Fruit fly (Drosophila melanogaster) whole organism, embryonic: ENCODE results near the gene Muc30E.
A peak's percentile ranks its signal among the peaks of the same experiment; 100 is the strongest.

ENCODE experiments used
- Adf1 ChIP-seq: fragments of 200-800 bp; sonication (Bioruptor generic); IDR thresholded peaks from 2 replicates; pipeline ENCODE4 v1.3.6; 2022; ENCODE audit warnings: missing biosample characterization, missing genetic modification characterization
- Aef1 ChIP-seq: fragments of 200-800 bp; sonication (Bioruptor generic); IDR thresholded peaks from 3 replicates; pipeline ENCODE4 v1.3.6; 2022; ENCODE audit warnings: missing biosample characterization, missing genetic modification characterization
- Atf6 ChIP-seq: fragments of 200-800 bp; sonication (Bioruptor generic); IDR thresholded peaks from 2 replicates; pipeline ENCODE4 v1.3.6; 2022; ENCODE audit warnings: missing biosample characterization, missing genetic modification characterization
- CG1233 ChIP-seq: fragments of 200-800 bp; sonication (Bioruptor generic); optimal IDR thresholded peaks from 4 replicates; lab custom pipeline; 2018; ENCODE audit warnings: missing biosample characterization, mild to moderate bottlenecking, missing genetic modification characterization
- CG13123 ChIP-seq: fragments of 200-800 bp; sonication (Bioruptor generic); optimal IDR thresholded peaks from 2 replicates; lab custom pipeline; 2016; ENCODE audit warnings: missing biosample characterization, missing genetic modification characterization
- CG16779 ChIP-seq: fragments of 200-800 bp; sonication (Bioruptor generic); IDR thresholded peaks from 2 replicates; pipeline ENCODE4 v1.3.6; 2022; ENCODE audit warnings: missing biosample characterization, missing genetic modification characterization
- CG17385 ChIP-seq: fragments of 200-800 bp; sonication (Bioruptor generic); optimal IDR thresholded peaks from 3 replicates; lab custom pipeline; 2018; ENCODE audit warnings: missing biosample characterization, mild to moderate bottlenecking, missing genetic modification characterization
- CG2678 ChIP-seq: fragments of 200-800 bp; sonication (Bioruptor generic); optimal IDR thresholded peaks from 3 replicates; lab custom pipeline; 2019; ENCODE audit warnings: missing biosample characterization, mild to moderate bottlenecking, missing genetic modification characterization, moderate library complexity
- CG31365 ChIP-seq: fragments of 200-800 bp; sonication (Bioruptor generic); optimal IDR thresholded peaks from 2 replicates; lab custom pipeline; 2018; ENCODE audit warnings: missing biosample characterization, mild to moderate bottlenecking, missing genetic modification characterization
- CG32767 ChIP-seq: fragments of 200-800 bp; sonication (Bioruptor generic); IDR thresholded peaks from 2 replicates; pipeline ENCODE4 v1.3.6; 2022; ENCODE audit warnings: missing biosample characterization, missing genetic modification characterization
- CG5245 ChIP-seq: fragments of 200-800 bp; sonication (Bioruptor generic); optimal IDR thresholded peaks from 3 replicates; lab custom pipeline; 2016; ENCODE audit warnings: missing biosample characterization, missing genetic modification characterization
- CG6689 ChIP-seq: fragments of 200-800 bp; sonication (Bioruptor generic); IDR thresholded peaks from 2 replicates; pipeline ENCODE4 v1.3.6; 2022; ENCODE audit warnings: missing biosample characterization, missing genetic modification characterization
- CG6791 ChIP-seq: fragments of 200-800 bp; sonication (Bioruptor generic); IDR thresholded peaks from 3 replicates; pipeline ENCODE4 v1.3.6; 2022; ENCODE audit warnings: missing biosample characterization, missing genetic modification characterization; ENCODE audit not compliant: partially characterized antibody
- CG7271 ChIP-seq: fragments of 200-800 bp; sonication (Bioruptor generic); optimal IDR thresholded peaks from 2 replicates; lab custom pipeline; 2018; ENCODE audit warnings: missing biosample characterization, mild to moderate bottlenecking, missing genetic modification characterization, moderate library complexity
- CG8924 ChIP-seq: fragments of 200-800 bp; optimal IDR thresholded peaks from 3 replicates; lab custom pipeline; 2019; ENCODE audit warnings: missing biosample characterization, mild to moderate bottlenecking, missing genetic modification characterization, moderate library complexity
- CG9817 ChIP-seq: fragments of 200-800 bp; sonication (Bioruptor generic); optimal IDR thresholded peaks from 2 replicates; lab custom pipeline; 2018; ENCODE audit warnings: missing biosample characterization, mild to moderate bottlenecking, missing genetic modification characterization, moderate library complexity
- CG9876 ChIP-seq: fragments of 200-800 bp; sonication (Bioruptor generic); optimal IDR thresholded peaks from 2 replicates; lab custom pipeline; 2016; ENCODE audit warnings: missing biosample characterization, missing genetic modification characterization
- CoRest ChIP-seq: fragments of 200-800 bp; sonication (Bioruptor generic); optimal IDR thresholded peaks from 3 replicates; lab custom pipeline; 2018; ENCODE audit warnings: missing biosample characterization, mild to moderate bottlenecking, missing genetic modification characterization, moderate library complexity
- D ChIP-seq, 2 experiments: fragments of 200-800 bp in 1 of 2; fragments of >200 bp in 1 of 2; sonication (Bioruptor generic) in 1 of 2; optimal IDR thresholded peaks; 2 replicates in 1 of 2; 3 replicates in 1 of 2; lab custom pipeline; 2017; ENCODE audit warnings: mild to moderate bottlenecking in 1 of 2, missing biosample characterization in 1 of 2, missing genetic modification characterization in 1 of 2, missing genetic modification reagents in 1 of 2
- Ets65A ChIP-seq: fragments of 200-800 bp; sonication (Bioruptor generic); peaks from one replicate; lab custom pipeline; 2016; ENCODE audit warnings: missing biosample characterization, missing genetic modification characterization
- Ets97D ChIP-seq: fragments of 200-800 bp; sonication (Bioruptor generic); optimal IDR thresholded peaks from 3 replicates; lab custom pipeline; 2016; ENCODE audit warnings: missing biosample characterization, missing genetic modification characterization
- HLH4C ChIP-seq: fragments of 200-800 bp; sonication (Bioruptor generic); IDR thresholded peaks from 3 replicates; pipeline ENCODE4 v1.3.6; 2022; ENCODE audit warnings: missing biosample characterization, missing genetic modification characterization; ENCODE audit not compliant: partially characterized antibody
- Hmr ChIP-seq: fragments of 200-800 bp; sonication (Bioruptor generic); optimal IDR thresholded peaks from 3 replicates; lab custom pipeline; 2017; ENCODE audit warnings: mild to moderate bottlenecking, missing biosample characterization, missing genetic modification reagents, missing genetic modification characterization
- Hr51 ChIP-seq, 2 experiments: fragments of 200-800 bp; sonication (Bioruptor generic); optimal IDR thresholded peaks; 2 replicates in 1 of 2; 3 replicates in 1 of 2; lab custom pipeline; 2016 to 2018; ENCODE audit warnings: missing biosample characterization in 2 of 2, missing genetic modification characterization in 2 of 2, mild to moderate bottlenecking in 1 of 2, moderate library complexity in 1 of 2
- Vsx1 ChIP-seq: fragments of 200-800 bp; sonication (Bioruptor generic); optimal IDR thresholded peaks from 2 replicates; lab custom pipeline; 2017; ENCODE audit warnings: missing biosample characterization, mild to moderate bottlenecking, missing genetic modification characterization, missing genetic modification reagents
- Xrp1 ChIP-seq: fragments of 200-800 bp; sonication (Bioruptor generic); IDR thresholded peaks from 2 replicates; pipeline ENCODE4 v1.3.6; 2022; ENCODE audit warnings: missing biosample characterization, missing genetic modification characterization
- az2 ChIP-seq: fragments of 200-800 bp; sonication (Bioruptor generic); optimal IDR thresholded peaks from 3 replicates; lab custom pipeline; 2016; ENCODE audit warnings: missing biosample characterization, missing genetic modification characterization
- crol ChIP-seq: fragments of 200-800 bp; sonication (Bioruptor generic); IDR thresholded peaks from 2 replicates; pipeline ENCODE4 v1.3.6; 2022; ENCODE audit warnings: missing biosample characterization, missing genetic modification characterization
- emc ChIP-seq: fragments of 200-800 bp; sonication (Bioruptor generic); optimal IDR thresholded peaks from 2 replicates; lab custom pipeline; 2016; ENCODE audit warnings: missing biosample characterization, missing genetic modification characterization
- fd102C ChIP-seq: fragments of 200-800 bp; sonication (Bioruptor generic); optimal IDR thresholded peaks from 2 replicates; lab custom pipeline; 2018; ENCODE audit warnings: missing biosample characterization, mild to moderate bottlenecking, missing genetic modification characterization, moderate library complexity
- gce ChIP-seq: fragments of 200-800 bp; sonication (Bioruptor generic); IDR thresholded peaks from 3 replicates; pipeline ENCODE4 v1.3.6; 2022; ENCODE audit warnings: missing biosample characterization, missing genetic modification characterization
- gem ChIP-seq: fragments of 200-800 bp; sonication (Bioruptor generic); optimal IDR thresholded peaks from 2 replicates; lab custom pipeline; 2019; ENCODE audit warnings: missing biosample characterization, mild to moderate bottlenecking, missing genetic modification characterization, moderate library complexity
- hbn ChIP-seq: fragments of 200-800 bp; sonication (Bioruptor generic); IDR thresholded peaks from 2 replicates; pipeline ENCODE4 v1.3.6; 2022; ENCODE audit warnings: missing biosample characterization, missing genetic modification characterization; ENCODE audit not compliant: partially characterized antibody
- her ChIP-seq: fragments of 200-800 bp; sonication (Bioruptor generic); optimal IDR thresholded peaks from 2 replicates; lab custom pipeline; 2016; ENCODE audit warnings: missing biosample characterization, missing genetic modification characterization
- knrl ChIP-seq: fragments of 200-800 bp; sonication (Bioruptor generic); IDR thresholded peaks from 3 replicates; pipeline ENCODE4 v1.3.6; 2022; ENCODE audit warnings: missing biosample characterization, missing genetic modification characterization; ENCODE audit not compliant: partially characterized antibody
- pan ChIP-seq, 4 experiments: fragments of >200 bp in 3 of 4; fragments of 200-800 bp in 1 of 4; sonication (Bioruptor generic) in 1 of 4; optimal IDR thresholded peaks in 3 of 4; IDR thresholded peaks in 1 of 4; 2 replicates each; pipeline versions ENCODE4 v1.3.6 to Lab custom; 2017 to 2022; ENCODE audit warnings: missing biosample characterization in 2 of 4, missing genetic modification characterization in 2 of 4, mixed read lengths in 1 of 4
- pita ChIP-seq: fragments of 200-800 bp; sonication (Bioruptor generic); optimal IDR thresholded peaks from 2 replicates; lab custom pipeline; 2017; ENCODE audit warnings: missing biosample characterization, mild to moderate bottlenecking, missing genetic modification characterization
- prd ChIP-seq, 3 experiments: fragments of >200 bp in 2 of 3; fragments of 200-800 bp in 1 of 3; sonication (Bioruptor generic) in 1 of 3; optimal IDR thresholded peaks in 2 of 3; IDR thresholded peaks in 1 of 3; 2 replicates in 2 of 3; 3 replicates in 1 of 3; pipeline versions ENCODE4 v1.3.6 to Lab custom; 2017 to 2022; ENCODE audit warnings: missing biosample characterization in 1 of 3, missing genetic modification characterization in 1 of 3
- row ChIP-seq: fragments of 200-800 bp; sonication (Bioruptor generic); IDR thresholded peaks from 3 replicates; pipeline ENCODE4 v1.3.6; 2022; ENCODE audit warnings: missing biosample characterization, missing genetic modification characterization
- sens ChIP-seq: fragments of 200-800 bp; sonication (Bioruptor generic); peaks from one replicate; lab custom pipeline; 2016; ENCODE audit warnings: missing biosample characterization, missing genetic modification characterization
- slbo ChIP-seq: fragments of 200-800 bp; sonication (Bioruptor generic); IDR thresholded peaks from 2 replicates; pipeline ENCODE4 v1.3.6; 2022; ENCODE audit warnings: missing biosample characterization, missing genetic modification characterization
- sna ChIP-seq: fragments of 200-800 bp; sonication (Bioruptor generic); IDR thresholded peaks from 2 replicates; pipeline ENCODE4 v1.3.6; 2022; ENCODE audit warnings: missing biosample characterization, missing genetic modification characterization; ENCODE audit not compliant: partially characterized antibody

The Muc30E gene

dm6 chr2L:9862964-9863363 is 40.0 kb downstream of the Muc30E start (continued):
- TF ChIP-seq prd (optimal IDR thresholded peaks at IDR 0.05; lab: Kevin White, UChicago) (no peak), prd (GFP tag; IDR thresholded peaks at IDR 0.05; lab: Robert Waterston, UW) (peak; percentile 23; the same call in 1 of the 3 replicates), CG5245 (no peak), gem (tag; lab: Kevin White, UChicago) (peak; percentile 33), CG9876 (GFP tag; lab: Kevin White, UChicago) (no peak), Atf6 (GFP tag; lab: Robert Waterston, UW) (no peak), hbn (GFP tag; lab: Robert Waterston, UW) (no peak), sna (no peak), CG13123 (GFP tag; lab: Kevin White, UChicago) (no peak), slbo (GFP tag; lab: Robert Waterston, UW) (peak; percentile 27; the same call in 1 of the 2 replicates), her (GFP tag; lab: Kevin White, UChicago) (no peak), D (optimal IDR thresholded peaks at IDR 0.05; lab: Kevin White, UChicago) (no peak), D (GFP tag; optimal IDR thresholded peaks at IDR 0.05; lab: Kevin White, UChicago) (no peak), CoRest (tag; lab: Kevin White, UChicago) (no peak), row (GFP tag; lab: Robert Waterston, UW) (no peak), Hr51 (GFP tag; optimal IDR thresholded peaks at IDR 0.05; lab: Kevin White, UChicago) (no peak), CG8924 (tag; lab: Kevin White, UChicago) (no peak), CG16779 (GFP tag; lab: Robert Waterston, UW) (no peak), CG6791 (no peak), pan (optimal IDR thresholded peaks at IDR 0.05; lab: Kevin White, UChicago) (no peak), pan (GFP tag; optimal IDR thresholded peaks at IDR 0.05 in 1 of 2, IDR thresholded peaks at IDR 0.05 in 1 of 2) (no peak), Adf1 (GFP tag; lab: Robert Waterston, UW) (no peak), pita (GFP tag; lab: Kevin White, UChicago) (no peak), Ets65A (GFP tag; lab: Kevin White, UChicago) (peak; percentile 78), Aef1 (GFP tag; lab: Robert Waterston, UW) (peak; percentile 30; the same call in 1 of the 3 replicates), emc (no peak), knrl (GFP tag; lab: Robert Waterston, UW) (no peak), az2 (GFP tag; lab: Kevin White, UChicago) (peak; percentile 3), crol (no peak), CG2678 (no peak), Xrp1 (GFP tag; lab: Robert Waterston, UW) (peak; percentile 28; the same call in 1 of the 2 replicates), CG32767 (GFP tag; lab: Robert Waterston, UW) (no peak), Hmr (GFP tag; lab: Kevin White, UChicago) (no peak), Vsx1 (GFP tag; lab: Kevin White, UChicago) (no peak), fd102C (GFP tag; lab: Kevin White, UChicago) (no peak), CG6689 (GFP tag; lab: Robert Waterston, UW) (peak; percentile 26; the same call in 1 of the 2 replicates), CG31365 (tag; lab: Kevin White, UChicago) (no peak), HLH4C (GFP tag; lab: Robert Waterston, UW) (no peak)

- TF ChIP-seq sens (peak; percentile 68), CG1233 (GFP tag; lab: Kevin White, UChicago) (no peak), CG17385 (GFP tag; lab: Kevin White, UChicago) (peak; percentile 18), gce (GFP tag; lab: Robert Waterston, UW) (no peak), CG9817 (tag; lab: Kevin White, UChicago) (no peak), CG7271 (peak; percentile 58), CG2678 (no peak), Ets97D (GFP tag; lab: Kevin White, UChicago) (peak; percentile 55)
Observed at dm6 chr2L:9850788-9851187, 52.1 kb downstream of the Muc30E start.
